Fruit fly (Drosophila melanogaster) whole organism, embryonic: Measurements from ENCODE around the gene CG5355.

Experiments used
- Abd-B ChIP-seq: fragments of 200-800 bp; sonication (Bioruptor generic); optimal IDR thresholded peaks from 2 replicates; lab custom pipeline; 2018; ENCODE audit warnings: missing biosample characterization, mild to moderate bottlenecking, missing genetic modification characterization, moderate library complexity
- Aef1 ChIP-seq: fragments of 200-800 bp; sonication (Bioruptor generic); IDR thresholded peaks from 3 replicates; pipeline ENCODE4 v1.3.6; 2022; ENCODE audit warnings: missing biosample characterization, missing genetic modification characterization
- CG10147 ChIP-seq: fragments of 200-800 bp; sonication (Bioruptor generic); optimal IDR thresholded peaks from 2 replicates; lab custom pipeline; 2019; ENCODE audit warnings: missing biosample characterization, mild to moderate bottlenecking, missing genetic modification characterization, moderate library complexity
- CG10366 ChIP-seq: fragments of 200-800 bp; sonication (Bioruptor generic); IDR thresholded peaks from 2 replicates; pipeline ENCODE4 v1.3.6; 2022; ENCODE audit warnings: missing biosample characterization, missing genetic modification characterization
- CG10565 ChIP-seq: fragments of 200-800 bp; sonication (Bioruptor generic); optimal IDR thresholded peaks from 3 replicates; lab custom pipeline; 2016; ENCODE audit warnings: missing biosample characterization, mild to moderate bottlenecking, missing genetic modification characterization
- CG11085 ChIP-seq: fragments of 200-800 bp; sonication (Bioruptor generic); IDR thresholded peaks from 2 replicates; pipeline ENCODE4 v1.3.6; 2022; ENCODE audit warnings: missing biosample characterization, missing genetic modification characterization
- CG12219 ChIP-seq: fragments of 200-800 bp; sonication (Bioruptor generic); optimal IDR thresholded peaks from 3 replicates; lab custom pipeline; 2018; ENCODE audit warnings: missing biosample characterization, mild to moderate bottlenecking, missing genetic modification characterization
- CG12942 ChIP-seq: fragments of 200-800 bp; sonication (Bioruptor generic); optimal IDR thresholded peaks from 3 replicates; lab custom pipeline; 2016; ENCODE audit warnings: missing biosample characterization, missing genetic modification characterization
- CG13287 ChIP-seq: fragments of 200-800 bp; sonication (Bioruptor generic); IDR thresholded peaks from 2 replicates; pipeline ENCODE4 v1.3.6; 2022; ENCODE audit warnings: missing biosample characterization, missing genetic modification characterization; ENCODE audit not compliant: partially characterized antibody
- CG13894 ChIP-seq: fragments of 200-800 bp; sonication (Bioruptor generic); optimal IDR thresholded peaks from 3 replicates; lab custom pipeline; 2018; ENCODE audit warnings: missing biosample characterization, mild to moderate bottlenecking, missing genetic modification characterization, moderate library complexity
- CG15073 ChIP-seq: fragments of 200-800 bp; sonication (Bioruptor generic); optimal IDR thresholded peaks from 2 replicates; lab custom pipeline; 2016; ENCODE audit warnings: missing biosample characterization, missing genetic modification characterization
- CG1529 ChIP-seq: fragments of 200-800 bp; sonication (Bioruptor generic); optimal IDR thresholded peaks from 3 replicates; lab custom pipeline; 2018; ENCODE audit warnings: missing biosample characterization, missing genetic modification characterization
- CG15601 ChIP-seq: fragments of 200-800 bp; sonication (Bioruptor generic); optimal IDR thresholded peaks from 3 replicates; lab custom pipeline; 2019; ENCODE audit warnings: missing biosample characterization, mild to moderate bottlenecking, missing genetic modification characterization, moderate library complexity
- CG17568 ChIP-seq: fragments of 200-800 bp; sonication (Bioruptor generic); optimal IDR thresholded peaks from 2 replicates; lab custom pipeline; 2018; ENCODE audit warnings: missing biosample characterization, mild to moderate bottlenecking, missing genetic modification characterization, moderate library complexity
- CG17829 ChIP-seq: fragments of 200-800 bp; optimal IDR thresholded peaks from 2 replicates; lab custom pipeline; 2019; ENCODE audit warnings: missing biosample characterization, mild to moderate bottlenecking, missing genetic modification characterization, moderate library complexity
- CG31365 ChIP-seq: fragments of 200-800 bp; sonication (Bioruptor generic); optimal IDR thresholded peaks from 2 replicates; lab custom pipeline; 2018; ENCODE audit warnings: missing biosample characterization, mild to moderate bottlenecking, missing genetic modification characterization
- CG31388 ChIP-seq: fragments of 200-800 bp; sonication (Bioruptor generic); optimal IDR thresholded peaks from 2 replicates; lab custom pipeline; 2016; ENCODE audit warnings: missing biosample characterization, missing genetic modification characterization
- CG43689 ChIP-seq: fragments of 200-800 bp; sonication (Bioruptor generic); IDR thresholded peaks from 2 replicates; pipeline ENCODE4 v1.3.6; 2022; ENCODE audit warnings: missing biosample characterization, missing genetic modification characterization
- CG4404 ChIP-seq: fragments of 200-800 bp; sonication (Bioruptor generic); IDR thresholded peaks from 2 replicates; pipeline ENCODE4 v1.3.6; 2022; ENCODE audit warnings: missing biosample characterization, missing genetic modification characterization
- CG7372 ChIP-seq: fragments of 200-800 bp; sonication (Bioruptor generic); IDR thresholded peaks from 2 replicates; pipeline ENCODE4 v1.3.6; 2022; ENCODE audit warnings: missing biosample characterization, missing genetic modification characterization
- CG7745 ChIP-seq: fragments of 200-800 bp; sonication (Bioruptor generic); optimal IDR thresholded peaks from 2 replicates; lab custom pipeline; 2018; ENCODE audit warnings: missing biosample characterization, mild to moderate bottlenecking, missing genetic modification characterization, moderate library complexity
- CG8290 ChIP-seq, 3 experiments: fragments of 200-800 bp; sonication (Bioruptor generic); optimal IDR thresholded peaks; 2 replicates each; lab custom pipeline; 2016 to 2019; ENCODE audit warnings: missing biosample characterization in 3 of 3, missing genetic modification characterization in 3 of 3, mild to moderate bottlenecking in 2 of 3, moderate library complexity in 1 of 3
- CG9876 ChIP-seq: fragments of 200-800 bp; sonication (Bioruptor generic); optimal IDR thresholded peaks from 2 replicates; lab custom pipeline; 2016; ENCODE audit warnings: missing biosample characterization, missing genetic modification characterization
- Dp ChIP-seq: fragments of 200-800 bp; sonication (Bioruptor generic); optimal IDR thresholded peaks from 2 replicates; lab custom pipeline; 2018; ENCODE audit warnings: missing biosample characterization, mild to moderate bottlenecking, missing genetic modification characterization, moderate library complexity
- Dref ChIP-seq: fragments of 200-800 bp; sonication (Bioruptor generic); IDR thresholded peaks from 2 replicates; pipeline ENCODE4 v1.3.6; 2022; ENCODE audit warnings: missing biosample characterization, missing genetic modification characterization
- HLH4C ChIP-seq: fragments of 200-800 bp; sonication (Bioruptor generic); IDR thresholded peaks from 3 replicates; pipeline ENCODE4 v1.3.6; 2022; ENCODE audit warnings: missing biosample characterization, missing genetic modification characterization; ENCODE audit not compliant: partially characterized antibody
- Hey ChIP-seq: fragments of 200-800 bp; sonication (Bioruptor generic); optimal IDR thresholded peaks from 3 replicates; lab custom pipeline; 2018; ENCODE audit warnings: missing biosample characterization, mild to moderate bottlenecking, missing genetic modification characterization
- Hr3 ChIP-seq: fragments of 200-800 bp; sonication (Bioruptor generic); optimal IDR thresholded peaks from 3 replicates; lab custom pipeline; 2016; ENCODE audit warnings: missing biosample characterization, missing genetic modification characterization
- Mes4 ChIP-seq: fragments of 200-800 bp; sonication (Bioruptor generic); optimal IDR thresholded peaks from 2 replicates; lab custom pipeline; 2016; ENCODE audit warnings: missing biosample characterization, missing genetic modification characterization
- Nf-YA ChIP-seq: fragments of 200-800 bp; sonication (Bioruptor generic); IDR thresholded peaks from 2 replicates; pipeline ENCODE4 v1.3.6; 2022; ENCODE audit warnings: missing biosample characterization, missing genetic modification characterization
- Oaz ChIP-seq: fragments of 200-800 bp; sonication (Bioruptor generic); IDR thresholded peaks from 2 replicates; pipeline ENCODE4 v1.3.6; 2022; ENCODE audit warnings: missing biosample characterization, missing genetic modification characterization
- Usf ChIP-seq: fragments of 200-800 bp; sonication (Bioruptor generic); optimal IDR thresholded peaks from 2 replicates; lab custom pipeline; 2017; ENCODE audit warnings: missing genotype, missing biosample characterization, missing genetic modification characterization
- bcd ChIP-seq: fragments of 200-800 bp; sonication (Bioruptor generic); optimal IDR thresholded peaks from 2 replicates; lab custom pipeline; 2017; ENCODE audit warnings: missing biosample characterization, mild to moderate bottlenecking, missing genetic modification characterization
- bigmax ChIP-seq: fragments of 200-800 bp; sonication (Bioruptor generic); optimal IDR thresholded peaks from 2 replicates; lab custom pipeline; 2018; ENCODE audit warnings: missing biosample characterization, mild to moderate bottlenecking, missing genetic modification characterization
- croc ChIP-seq: fragments of 200-800 bp; sonication (Bioruptor generic); conservative IDR thresholded peaks from 3 replicates; pipeline ENCODE4 v1.3.6; 2022; ENCODE audit warnings: missing biosample characterization, missing genetic modification characterization
- cwo ChIP-seq: fragments of 200-800 bp; sonication (Bioruptor generic); optimal IDR thresholded peaks from 3 replicates; lab custom pipeline; 2017; ENCODE audit warnings: missing biosample characterization, missing genetic modification characterization, mild to moderate bottlenecking, moderate library complexity, missing genetic modification reagents
- ems ChIP-seq: fragments of 200-800 bp; sonication (Bioruptor generic); optimal IDR thresholded peaks from 3 replicates; lab custom pipeline; 2016; ENCODE audit warnings: missing biosample characterization, missing genetic modification characterization
- fd96Cb ChIP-seq: fragments of 200-800 bp; sonication (Bioruptor generic); optimal IDR thresholded peaks from 2 replicates; lab custom pipeline; 2018; ENCODE audit warnings: missing biosample characterization, mild to moderate bottlenecking, missing genetic modification characterization, moderate library complexity
- gce ChIP-seq: fragments of 200-800 bp; sonication (Bioruptor generic); IDR thresholded peaks from 3 replicates; pipeline ENCODE4 v1.3.6; 2022; ENCODE audit warnings: missing biosample characterization, missing genetic modification characterization
- inv ChIP-seq: fragments of 200-800 bp; sonication (Bioruptor generic); IDR thresholded peaks from 2 replicates; pipeline ENCODE4 v1.3.6; 2022; ENCODE audit warnings: missing biosample characterization, missing genetic modification characterization; ENCODE audit not compliant: partially characterized antibody
- lab ChIP-seq: fragments of 200-800 bp; sonication (Bioruptor generic); optimal IDR thresholded peaks from 3 replicates; lab custom pipeline; 2017; ENCODE audit warnings: missing biosample characterization, missing genetic modification characterization, mild to moderate bottlenecking, moderate library complexity, missing genetic modification reagents
- lov ChIP-seq, 2 experiments: fragments of 200-800 bp in 1 of 2; fragments of >200 bp in 1 of 2; sonication (Bioruptor generic) in 1 of 2; IDR thresholded peaks in 1 of 2; optimal IDR thresholded peaks in 1 of 2; 2 replicates in 1 of 2; 3 replicates in 1 of 2; pipeline versions ENCODE4 v1.3.6 to Lab custom; 2017 to 2022; ENCODE audit warnings: missing biosample characterization in 1 of 2, missing genetic modification characterization in 1 of 2
- pnt ChIP-seq: fragments of 200-800 bp; sonication (Bioruptor generic); optimal IDR thresholded peaks from 3 replicates; lab custom pipeline; 2016; ENCODE audit warnings: missing biosample characterization, missing genetic modification characterization
- sima ChIP-seq: fragments of 200-800 bp; sonication (Bioruptor generic); optimal IDR thresholded peaks from 2 replicates; lab custom pipeline; 2016; ENCODE audit warnings: missing biosample characterization, missing genetic modification characterization
- sqz ChIP-seq: fragments of 200-800 bp; sonication (Bioruptor generic); optimal IDR thresholded peaks from 3 replicates; lab custom pipeline; 2018; ENCODE audit warnings: missing biosample characterization, mild to moderate bottlenecking, missing genetic modification characterization
- trh ChIP-seq: fragments of 200-800 bp; sonication (Bioruptor generic); optimal IDR thresholded peaks from 2 replicates; lab custom pipeline; 2016; ENCODE audit warnings: missing biosample characterization, missing genetic modification characterization
- unc-4 ChIP-seq: fragments of 200-800 bp; sonication (Bioruptor generic); IDR thresholded peaks from 2 replicates; pipeline ENCODE4 v1.3.6; 2022; ENCODE audit warnings: missing biosample characterization, missing genetic modification characterization; ENCODE audit not compliant: partially characterized antibody
- zf30C ChIP-seq: fragments of 200-800 bp; sonication (Bioruptor generic); optimal IDR thresholded peaks from 3 replicates; lab custom pipeline; 2018; ENCODE audit warnings: missing biosample characterization, mild to moderate bottlenecking, missing genetic modification characterization

Gene CG5355

DNA sequence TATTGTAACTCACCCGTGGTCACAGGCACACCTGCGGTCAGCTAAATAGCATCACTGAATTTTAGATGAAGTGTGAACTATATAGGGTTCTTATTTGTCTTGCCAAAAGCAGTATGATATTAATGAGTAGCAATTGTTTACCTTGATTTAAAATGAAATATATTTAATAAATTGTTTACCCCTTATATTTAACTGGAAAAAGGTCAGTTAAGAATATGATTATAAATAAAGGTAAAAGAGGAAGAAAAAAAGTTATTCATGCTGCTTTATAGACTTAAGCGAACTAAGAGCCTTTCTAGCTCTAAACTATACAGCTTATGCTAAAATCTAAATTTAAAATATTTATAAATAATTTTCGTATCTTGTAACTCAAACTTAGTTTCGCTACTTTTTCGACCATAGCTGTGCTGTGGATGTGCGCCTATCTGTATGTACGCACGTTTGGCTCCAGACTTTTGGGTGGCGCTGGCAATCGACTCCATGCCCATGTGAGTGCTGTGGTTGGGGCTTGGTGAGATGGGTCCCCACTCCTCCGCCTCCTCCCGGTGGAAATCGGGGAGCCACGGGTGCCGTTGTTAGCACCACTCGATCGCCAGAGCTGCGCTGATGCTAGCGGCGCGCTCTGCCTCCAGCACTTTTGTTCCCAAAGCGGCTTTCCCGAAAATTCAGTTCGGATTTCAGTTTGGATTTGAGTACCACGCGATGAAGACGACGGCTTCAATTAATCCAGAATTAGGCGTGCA, 29.0 kb upstream of the CG5355 start, which contains the start of gene loh (continued):
- TF ChIP-seq lab (no peak), HLH4C (GFP tag; lab: Robert Waterston, UW) (no peak), CG1529 (GFP tag; lab: Kevin White, UChicago) (peak; percentile 18), ems (no peak), CG12219 (GFP tag; lab: Kevin White, UChicago) (peak; percentile 6), zf30C (GFP tag; lab: Kevin White, UChicago) (no peak), CG13894 (tag; lab: Kevin White, UChicago) (no peak), Dref (GFP tag; lab: Robert Waterston, UW) (no peak), Oaz (GFP tag; lab: Robert Waterston, UW) (no peak), inv (no peak), Dp (GFP tag; lab: Kevin White, UChicago) (no peak), CG13287 (no peak), Usf (GFP tag; lab: Kevin White, UChicago) (peak; percentile 3), bcd (GFP tag; lab: Kevin White, UChicago) (peak; percentile 55), Mes4 (GFP tag; lab: Kevin White, UChicago) (no peak), CG10565 (GFP tag; lab: Kevin White, UChicago) (no peak), CG31365 (tag; lab: Kevin White, UChicago) (no peak), unc-4 (GFP tag; lab: Robert Waterston, UW) (no peak), CG17568 (no peak), bigmax (GFP tag; lab: Kevin White, UChicago) (no peak), CG8290 (GFP tag; optimal IDR thresholded peaks at IDR 0.05; lab: Kevin White, UChicago) (no peak), CG8290 (tag; optimal IDR thresholded peaks at IDR 0.05; lab: Kevin White, UChicago) (no peak), sima (GFP tag; lab: Kevin White, UChicago) (no peak), CG17829 (tag; lab: Kevin White, UChicago) (peak; percentile 65), CG10147 (GFP tag; lab: Kevin White, UChicago) (peak; percentile 47), croc (GFP tag; lab: Robert Waterston, UW) (peak; percentile 33; the same call in 2 of the 3 replicates), CG7372 (GFP tag; lab: Robert Waterston, UW) (no peak), Abd-B (no peak), CG15073 (no peak), pnt (GFP tag; lab: Kevin White, UChicago) (no peak), gce (GFP tag; lab: Robert Waterston, UW) (no peak), CG7745 (no peak), CG31388 (GFP tag; lab: Kevin White, UChicago) (no peak), CG12942 (no peak), Nf-YA (GFP tag; lab: Robert Waterston, UW) (no peak), Hr3 (GFP tag; lab: Kevin White, UChicago) (peak; percentile 53), cwo (no peak), sqz (GFP tag; lab: Kevin White, UChicago) (no peak), CG10366 (GFP tag; lab: Robert Waterston, UW) (0 out of 2 replicates have a peak, but pooled peaks have one; percentile 8), CG43689 (GFP tag; lab: Robert Waterston, UW) (no peak), CG9876 (GFP tag; lab: Kevin White, UChicago) (no peak), lov (optimal IDR thresholded peaks at IDR 0.05; lab: Kevin White, UChicago) (no peak), lov (GFP tag; IDR thresholded peaks at IDR 0.05; lab: Robert Waterston, UW) (0 out of 3 replicates have a peak, but pooled peaks have one; percentile 15), CG4404 (GFP tag; lab: Robert Waterston, UW) (no peak), trh (GFP tag; lab: Kevin White, UChicago) (peak; percentile 7), Aef1 (no peak), Hey (tag; lab: Kevin White, UChicago) (no peak), CG15601 (tag; lab: Kevin White, UChicago) (peak; percentile 56), fd96Cb (tag; lab: Kevin White, UChicago) (peak; percentile 71), CG11085 (GFP tag; lab: Robert Waterston, UW) (no peak)
